Worm (Caenorhabditis elegans) whole organism, L1 larva: ENCODE data around the gene piki-1.
A peak's percentile ranks its signal among the peaks of the same experiment; 100 is the strongest.

Experiments
- F16B12.6 ChIP-seq: fragments of 150-350 bp; optimal IDR thresholded peaks from 2 replicates; lab custom pipeline; 2014; ENCODE audit warnings: missing biosample characterization, missing genetic modification characterization
- alr-1 ChIP-seq: fragments of 200-800 bp; sonication (Bioruptor generic); optimal IDR thresholded peaks from 2 replicates; lab custom pipeline; 2018; ENCODE audit warnings: borderline replicate concordance, mild to moderate bottlenecking, missing genetic modification characterization, missing compliant biosample characterization
- blmp-1 ChIP-seq: fragments of 150-350 bp; optimal IDR thresholded peaks from 2 replicates; lab custom pipeline; 2014; ENCODE audit warnings: missing biosample characterization, missing genetic modification characterization
- ceh-82 ChIP-seq, 3 experiments: fragments of 150-350 bp in 1 of 3; sonication (generic microtip) in 2 of 3; optimal IDR thresholded peaks; 2 replicates each; lab custom pipeline; 2014 to 2017; ENCODE audit warnings: missing biosample characterization in 3 of 3, missing genetic modification characterization in 3 of 3
- ces-1 ChIP-seq: fragments of 150-350 bp; optimal IDR thresholded peaks from 2 replicates; lab custom pipeline; 2014; ENCODE audit warnings: missing biosample characterization, missing genetic modification reagents, missing genetic modification characterization
- dpl-1 ChIP-seq, 3 experiments: fragments of 150-350 bp in 2 of 3; sonication (generic microtip) in 1 of 3; optimal IDR thresholded peaks; 2 replicates each; lab custom pipeline; 2014 to 2017; ENCODE audit warnings: missing biosample characterization in 3 of 3, missing genetic modification characterization in 3 of 3, missing genetic modification reagents in 3 of 3
- efl-1 ChIP-seq, 4 experiments: fragments of 150-350 bp; optimal IDR thresholded peaks in 3 of 4; peaks in 1 of 4; 1 replicate in 1 of 4; 2 replicates in 3 of 4; lab custom pipeline; 2014; ENCODE audit warnings: missing biosample characterization in 2 of 4, missing genetic modification characterization in 2 of 4, missing genetic modification reagents in 2 of 4
- efl-3 ChIP-seq: fragments of 200-800 bp; sonication (Bioruptor generic); optimal IDR thresholded peaks from 2 replicates; lab custom pipeline; 2018; ENCODE audit warnings: mild to moderate bottlenecking, missing genetic modification characterization, missing compliant biosample characterization
- egl-13 ChIP-seq: sonication (generic microtip); optimal IDR thresholded peaks from 2 replicates; lab custom pipeline; 2016; ENCODE audit warnings: missing genotype, missing genetic modification reagents, missing genetic modification characterization, missing compliant biosample characterization
- egl-27 ChIP-seq, 2 experiments: fragments of 150-350 bp in 1 of 2; sonication (generic microtip); optimal IDR thresholded peaks; 3 replicates each; lab custom pipeline; 2017 to 2018; ENCODE audit warnings: missing biosample characterization in 2 of 2, missing genetic modification characterization in 2 of 2, missing genetic modification reagents in 2 of 2
- fkh-8 ChIP-seq: sonication (generic microtip); optimal IDR thresholded peaks from 2 replicates; lab custom pipeline; 2016; ENCODE audit warnings: mild to moderate bottlenecking, missing genetic modification characterization, missing compliant biosample characterization
- fos-1 ChIP-seq: fragments of 150-350 bp; optimal IDR thresholded peaks from 2 replicates; lab custom pipeline; 2014; ENCODE audit warnings: missing biosample characterization, missing genetic modification characterization
- grh-1 ChIP-seq: fragments of 200-800 bp; sonication (Bioruptor generic); IDR thresholded peaks from 2 replicates; pipeline ENCODE4 v1.3.6; 2022; ENCODE audit warnings: missing genetic modification reagents, missing genetic modification characterization, missing compliant biosample characterization
- hlh-4 ChIP-seq: sonication (generic microtip); optimal IDR thresholded peaks from 2 replicates; lab custom pipeline; 2016; ENCODE audit warnings: mild to moderate bottlenecking, missing genetic modification characterization, missing compliant biosample characterization
- jun-1 ChIP-seq: fragments of 150-350 bp; optimal IDR thresholded peaks from 2 replicates; lab custom pipeline; 2014; ENCODE audit warnings: missing biosample characterization, missing genetic modification reagents, missing genetic modification characterization
- lin-13 ChIP-seq: fragments of 150-350 bp; optimal IDR thresholded peaks from 2 replicates; lab custom pipeline; 2014; ENCODE audit warnings: missing biosample characterization, missing genetic modification reagents, missing genetic modification characterization
- lin-14 ChIP-seq: fragments of 200-800 bp; sonication (Bioruptor generic); optimal IDR thresholded peaks from 2 replicates; lab custom pipeline; 2018; ENCODE audit warnings: mild to moderate bottlenecking, missing genetic modification characterization, moderate library complexity, missing compliant biosample characterization
- lsy-2 ChIP-seq, 2 experiments: fragments of 150-350 bp; optimal IDR thresholded peaks; 2 replicates each; lab custom pipeline; 2014; ENCODE audit warnings: missing biosample characterization in 2 of 2, missing genetic modification characterization in 2 of 2
- mdl-1 ChIP-seq, 2 experiments: fragments of 150-350 bp; optimal IDR thresholded peaks; 2 replicates each; lab custom pipeline; 2014 to 2017; ENCODE audit warnings: missing biosample characterization in 2 of 2, missing genetic modification characterization in 2 of 2, inconsistent platforms in 1 of 2
- nhr-11 ChIP-seq: fragments of 150-350 bp; optimal IDR thresholded peaks from 2 replicates; lab custom pipeline; 2014; ENCODE audit warnings: missing biosample characterization, missing genetic modification characterization
- nhr-19 ChIP-seq: fragments of 200-800 bp; sonication (Bioruptor generic); conservative IDR thresholded peaks from 2 replicates; pipeline ENCODE4 v1.3.6; 2022; ENCODE audit warnings: missing genetic modification characterization, missing compliant biosample characterization
- nhr-77 ChIP-seq: fragments of 150-350 bp; optimal IDR thresholded peaks from 2 replicates; lab custom pipeline; 2014; ENCODE audit warnings: missing biosample characterization, missing genetic modification characterization
- nhr-85 ChIP-seq: sonication (generic microtip); peaks from one replicate; lab custom pipeline; 2016; ENCODE audit warnings: missing genetic modification characterization, inconsistent platforms, missing compliant biosample characterization
- nhr-90 ChIP-seq: sonication (generic microtip); optimal IDR thresholded peaks from 2 replicates; lab custom pipeline; 2016; ENCODE audit warnings: mild to moderate bottlenecking, missing genetic modification characterization, missing compliant biosample characterization; ENCODE audit not compliant: poor library complexity
- pag-3 ChIP-seq: sonication (generic microtip); optimal IDR thresholded peaks from 2 replicates; lab custom pipeline; 2017; ENCODE audit warnings: missing genetic modification characterization, mild to moderate bottlenecking, missing compliant biosample characterization, antibody characterized with exemption, borderline replicate concordance; ENCODE audit not compliant: insufficient read depth
- rnt-1 ChIP-seq: sonication (generic microtip); optimal IDR thresholded peaks from 2 replicates; lab custom pipeline; 2016; ENCODE audit warnings: mild to moderate bottlenecking, missing genetic modification characterization, moderate library complexity, missing compliant biosample characterization
- skn-1 ChIP-seq: fragments of 150-350 bp; optimal IDR thresholded peaks from 2 replicates; lab custom pipeline; 2014; ENCODE audit warnings: missing biosample characterization, missing genetic modification characterization
- snpc-4 ChIP-seq: fragments of 150-350 bp; optimal IDR thresholded peaks from 2 replicates; lab custom pipeline; 2014; ENCODE audit warnings: missing biosample characterization, missing genetic modification characterization
- snu-23 ChIP-seq: sonication (generic microtip); optimal IDR thresholded peaks from 2 replicates; lab custom pipeline; 2016; ENCODE audit warnings: missing genetic modification characterization, missing compliant biosample characterization
- sox-4 ChIP-seq: sonication (generic microtip); optimal IDR thresholded peaks from 2 replicates; lab custom pipeline; 2016; ENCODE audit warnings: missing genetic modification characterization, missing compliant biosample characterization
- swsn-7 ChIP-seq: sonication (generic microtip); optimal IDR thresholded peaks from 2 replicates; lab custom pipeline; 2016; ENCODE audit warnings: missing genetic modification characterization, missing compliant biosample characterization
- tbx-2 ChIP-seq: sonication (generic microtip); optimal IDR thresholded peaks from 2 replicates; lab custom pipeline; 2016; ENCODE audit warnings: missing genetic modification characterization, missing compliant biosample characterization
- unc-130 ChIP-seq: fragments of 150-350 bp; optimal IDR thresholded peaks from 2 replicates; lab custom pipeline; 2017; ENCODE audit warnings: missing biosample characterization, missing genetic modification characterization, inconsistent platforms
- unc-62 ChIP-seq: fragments of 150-350 bp; optimal IDR thresholded peaks from 2 replicates; lab custom pipeline; 2014; ENCODE audit warnings: missing biosample characterization, missing genetic modification reagents, missing genetic modification characterization
- vab-15 ChIP-seq: sonication (generic microtip); optimal IDR thresholded peaks from 2 replicates; lab custom pipeline; 2017; ENCODE audit warnings: missing genotype, mild to moderate bottlenecking, missing genetic modification characterization, missing compliant biosample characterization
- zip-4 ChIP-seq: fragments of 200-800 bp; sonication (Bioruptor generic); optimal IDR thresholded peaks from 2 replicates; lab custom pipeline; 2018; ENCODE audit warnings: mild to moderate bottlenecking, missing genetic modification characterization, moderate library complexity, missing compliant biosample characterization
- ztf-11 ChIP-seq, 2 experiments: sonication (generic microtip); optimal IDR thresholded peaks; 2 replicates each; lab custom pipeline; 2016 to 2017; ENCODE audit warnings: missing genetic modification characterization in 2 of 2, missing biosample characterization in 1 of 2, missing compliant biosample characterization in 1 of 2

Gene piki-1

ce11 chrX:15280318-15280717 lies 34.1 kb upstream of the piki-1 start:
- TF ChIP-seq F16B12.6 (tag; lab: Kevin White, UChicago) = no peak
- TF ChIP-seq lin-13 (GFP tag; lab: Kevin White, UChicago) = no peak
- TF ChIP-seq nhr-11 (tag; lab: Kevin White, UChicago) = no peak
- TF ChIP-seq fkh-8 (tag; lab: Kevin White, UChicago) = no peak
- TF ChIP-seq ces-1 (GFP tag; lab: Kevin White, UChicago) = no peak
- TF ChIP-seq efl-3 (GFP tag; lab: Kevin White, UChicago) = no peak
- TF ChIP-seq nhr-85 = no peak
- no peak for TF ChIP-seq blmp-1 (tag; lab: Kevin White, UChicago)

- TF ChIP-seq nhr-77 (tag; lab: Kevin White, UChicago) (peak; percentile 48), ceh-82 (tag; optimal IDR thresholded peaks at IDR 0.05; lab: Kevin White, UChicago) (peak in 1 of 3 experiments; percentile 18), dpl-1 (GFP tag; optimal IDR thresholded peaks at IDR 0.05; lab: Kevin White, UChicago) (no peak), snu-23 (no peak), unc-130 (tag; lab: Kevin White, UChicago) (no peak), swsn-7 (tag; lab: Kevin White, UChicago) (no peak), hlh-4 (no peak), ztf-11 (tag; optimal IDR thresholded peaks at IDR 0.05; lab: Kevin White, UChicago) (no peak), alr-1 (tag; lab: Kevin White, UChicago) (no peak), jun-1 (tag; lab: Kevin White, UChicago) (peak; percentile 67), vab-15 (tag; lab: Kevin White, UChicago) (no peak), efl-1 (optimal IDR thresholded peaks at IDR 0.05; lab: Kevin White, UChicago) (peak in 1 of 2 experiments; percentile 33), efl-1 (GFP tag; optimal IDR thresholded peaks at IDR 0.05 in 1 of 2; lab: Kevin White, UChicago) (peak in 1 of 2 experiments; percentile 90), fos-1 (tag; lab: Kevin White, UChicago) (no peak), tbx-2 (tag; lab: Kevin White, UChicago) (no peak), grh-1 (GFP tag; lab: Robert Waterston, UW) (no peak), nhr-90 (no peak), sox-4 (no peak), F16B12.6 (tag; lab: Kevin White, UChicago) (no peak), zip-4 (GFP tag; lab: Kevin White, UChicago) (peak; percentile 37), lin-14 (GFP tag; lab: Kevin White, UChicago) (peak; percentile 44), efl-3 (GFP tag; lab: Kevin White, UChicago) (no peak), snpc-4 (peak; percentile 16), nhr-19 (0 out of 2 replicates have a peak, but pooled peaks have one; percentile 4), mdl-1 (tag; optimal IDR thresholded peaks at IDR 0.05; lab: Kevin White, UChicago) (no peak), unc-62 (GFP tag; lab: Kevin White, UChicago) (no peak), nhr-85 (peak; percentile 60), pag-3 (tag; lab: Kevin White, UChicago) (no peak), egl-27 (tag; optimal IDR thresholded peaks at IDR 0.05; lab: Kevin White, UChicago) (peak in 1 of 2 experiments; percentile 20), blmp-1 (tag; lab: Kevin White, UChicago) (peak; percentile 30), skn-1 (tag; lab: Kevin White, UChicago) (peak; percentile 36), lsy-2 (tag; optimal IDR thresholded peaks at IDR 0.05; lab: Kevin White, UChicago) (peak in 1 of 2 experiments; percentile 5)
Observed at ce11 chrX:15279301-15279700, 33.1 kb upstream of the piki-1 start.

- TF ChIP-seq unc-130 (tag; lab: Kevin White, UChicago) (no peak), snpc-4 (peak; percentile 88), rnt-1 (tag; lab: Kevin White, UChicago) (peak; percentile 3), egl-13 (tag; lab: Kevin White, UChicago) (no peak)
Observed at ce11 chrX:15278593-15278992, 32.4 kb upstream of the piki-1 start.
